Fruit fly (Drosophila melanogaster) whole organism, embryonic: ENCODE measurements around the gene CG42299.

Experiments used
- Abd-B ChIP-seq: fragments of 200-800 bp; sonication (Bioruptor generic); optimal IDR thresholded peaks from 2 replicates; lab custom pipeline; 2018; ENCODE audit warnings: missing biosample characterization, mild to moderate bottlenecking, missing genetic modification characterization, moderate library complexity
- BtbVII ChIP-seq: fragments of 200-800 bp; sonication (Bioruptor generic); optimal IDR thresholded peaks from 3 replicates; lab custom pipeline; 2017; ENCODE audit warnings: missing biosample characterization, mild to moderate bottlenecking, missing genetic modification characterization
- CG11456 ChIP-seq: fragments of 200-800 bp; sonication (Bioruptor generic); IDR thresholded peaks from 3 replicates; pipeline ENCODE4 v1.3.6; 2022; ENCODE audit warnings: missing biosample characterization, missing genetic modification characterization
- CG11560 ChIP-seq: fragments of 200-800 bp; sonication (Bioruptor generic); IDR thresholded peaks from 3 replicates; pipeline ENCODE4 v1.3.6; 2022; ENCODE audit warnings: missing biosample characterization, missing genetic modification characterization
- CG12391 ChIP-seq: fragments of 200-800 bp; sonication (Bioruptor generic); optimal IDR thresholded peaks from 3 replicates; lab custom pipeline; 2018; ENCODE audit warnings: missing biosample characterization, mild to moderate bottlenecking, missing genetic modification characterization, moderate library complexity
- CG13296 ChIP-seq: fragments of 200-800 bp; sonication (Bioruptor generic); optimal IDR thresholded peaks from 3 replicates; lab custom pipeline; 2018; ENCODE audit warnings: missing biosample characterization, mild to moderate bottlenecking, missing genetic modification characterization
- CG15696 ChIP-seq: fragments of 200-800 bp; sonication (Bioruptor generic); optimal IDR thresholded peaks from 2 replicates; lab custom pipeline; 2019; ENCODE audit warnings: missing biosample characterization, mild to moderate bottlenecking, missing genetic modification characterization, moderate library complexity
- CG17328 ChIP-seq: fragments of 200-800 bp; sonication (Bioruptor generic); IDR thresholded peaks from 2 replicates; pipeline ENCODE4 v1.3.6; 2022; ENCODE audit warnings: missing biosample characterization, missing genetic modification characterization
- CG17359 ChIP-seq: fragments of 200-800 bp; sonication (Bioruptor generic); optimal IDR thresholded peaks from 3 replicates; lab custom pipeline; 2018; ENCODE audit warnings: missing biosample characterization, mild to moderate bottlenecking, missing genetic modification characterization, moderate library complexity
- CG17568 ChIP-seq: fragments of 200-800 bp; sonication (Bioruptor generic); optimal IDR thresholded peaks from 2 replicates; lab custom pipeline; 2018; ENCODE audit warnings: missing biosample characterization, mild to moderate bottlenecking, missing genetic modification characterization, moderate library complexity
- CG17612 ChIP-seq: fragments of 200-800 bp; sonication (Bioruptor generic); IDR thresholded peaks from 2 replicates; pipeline ENCODE4 v1.3.6; 2022; ENCODE audit warnings: missing biosample characterization, missing genetic modification characterization
- CG2120 ChIP-seq: fragments of 200-800 bp; sonication (Bioruptor generic); optimal IDR thresholded peaks from 3 replicates; lab custom pipeline; 2016; ENCODE audit warnings: missing biosample characterization, missing genetic modification characterization
- CG2678 ChIP-seq: fragments of 200-800 bp; sonication (Bioruptor generic); optimal IDR thresholded peaks from 3 replicates; lab custom pipeline; 2019; ENCODE audit warnings: missing biosample characterization, mild to moderate bottlenecking, missing genetic modification characterization, moderate library complexity
- CG2712 ChIP-seq: fragments of 200-800 bp; optimal IDR thresholded peaks from 3 replicates; lab custom pipeline; 2019; ENCODE audit warnings: missing biosample characterization, mild to moderate bottlenecking, missing genetic modification characterization, moderate library complexity
- CG32767 ChIP-seq: fragments of 200-800 bp; sonication (Bioruptor generic); IDR thresholded peaks from 2 replicates; pipeline ENCODE4 v1.3.6; 2022; ENCODE audit warnings: missing biosample characterization, missing genetic modification characterization
- CG43689 ChIP-seq: fragments of 200-800 bp; sonication (Bioruptor generic); IDR thresholded peaks from 2 replicates; pipeline ENCODE4 v1.3.6; 2022; ENCODE audit warnings: missing biosample characterization, missing genetic modification characterization
- CG4404 ChIP-seq: fragments of 200-800 bp; sonication (Bioruptor generic); IDR thresholded peaks from 2 replicates; pipeline ENCODE4 v1.3.6; 2022; ENCODE audit warnings: missing biosample characterization, missing genetic modification characterization
- CG6654 ChIP-seq: fragments of 200-800 bp; sonication (Bioruptor generic); optimal IDR thresholded peaks from 2 replicates; lab custom pipeline; 2017; ENCODE audit warnings: missing biosample characterization, mild to moderate bottlenecking, missing genetic modification characterization
- CG6683 ChIP-seq: fragments of 200-800 bp; sonication (Bioruptor generic); optimal IDR thresholded peaks from 2 replicates; lab custom pipeline; 2017; ENCODE audit warnings: missing biosample characterization, mild to moderate bottlenecking, missing genetic modification characterization, missing genetic modification reagents
- CG6689 ChIP-seq: fragments of 200-800 bp; sonication (Bioruptor generic); IDR thresholded peaks from 2 replicates; pipeline ENCODE4 v1.3.6; 2022; ENCODE audit warnings: missing biosample characterization, missing genetic modification characterization
- CG6813 ChIP-seq: fragments of 200-800 bp; sonication (Bioruptor generic); optimal IDR thresholded peaks from 2 replicates; lab custom pipeline; 2017; ENCODE audit warnings: missing biosample characterization, missing genetic modification characterization, mild to moderate bottlenecking, moderate library complexity, missing genetic modification reagents
- CG7786 ChIP-seq: fragments of 200-800 bp; sonication (Bioruptor generic); optimal IDR thresholded peaks from 2 replicates; lab custom pipeline; 2016; ENCODE audit warnings: missing biosample characterization, missing genetic modification characterization
- CG8281 ChIP-seq: fragments of 200-800 bp; sonication (Bioruptor generic); optimal IDR thresholded peaks from 2 replicates; lab custom pipeline; 2018; ENCODE audit warnings: missing biosample characterization, mild to moderate bottlenecking, missing genetic modification characterization, moderate library complexity
- CG8944 ChIP-seq: fragments of 200-800 bp; sonication (Bioruptor generic); optimal IDR thresholded peaks from 3 replicates; lab custom pipeline; 2016; ENCODE audit warnings: missing biosample characterization, missing genetic modification characterization
- Camta ChIP-seq: fragments of 200-800 bp; sonication (Bioruptor generic); optimal IDR thresholded peaks from 2 replicates; lab custom pipeline; 2016; ENCODE audit warnings: missing biosample characterization, missing genetic modification characterization
- Deaf1 ChIP-seq: fragments of 200-800 bp; optimal IDR thresholded peaks from 3 replicates; lab custom pipeline; 2019; ENCODE audit warnings: missing biosample characterization, mild to moderate bottlenecking, missing genetic modification characterization, moderate library complexity
- Eip74EF ChIP-seq, 2 experiments: fragments of 200-800 bp in 1 of 2; fragments of >200 bp in 1 of 2; sonication (Bioruptor generic) in 1 of 2; optimal IDR thresholded peaks; 2 replicates each; lab custom pipeline; 2017 to 2019; ENCODE audit warnings: missing biosample characterization in 2 of 2, missing genetic modification characterization in 2 of 2, mild to moderate bottlenecking in 1 of 2, moderate library complexity in 1 of 2
- Fer1 ChIP-seq: fragments of 200-800 bp; sonication (Bioruptor generic); optimal IDR thresholded peaks from 2 replicates; lab custom pipeline; 2017; ENCODE audit warnings: missing biosample characterization, mild to moderate bottlenecking, missing genetic modification characterization
- GATAe ChIP-seq: fragments of 200-800 bp; sonication (Bioruptor generic); conservative IDR thresholded peaks from 2 replicates; pipeline ENCODE4 v1.3.6; 2022; ENCODE audit warnings: missing biosample characterization, missing genetic modification characterization
- MBD-R2 ChIP-seq: fragments of 200-800 bp; sonication (Bioruptor generic); IDR thresholded peaks from 2 replicates; pipeline ENCODE4 v1.3.6; 2022; ENCODE audit warnings: missing biosample characterization, missing genetic modification characterization
- MTF-1 ChIP-seq: fragments of 200-800 bp; sonication (Bioruptor generic); optimal IDR thresholded peaks from 2 replicates; lab custom pipeline; 2018; ENCODE audit warnings: missing biosample characterization, mild to moderate bottlenecking, missing genetic modification characterization, borderline replicate concordance
- Nf-YB ChIP-seq: fragments of 200-800 bp; sonication (Bioruptor generic); optimal IDR thresholded peaks from 3 replicates; lab custom pipeline; 2019; ENCODE audit warnings: missing biosample characterization, mild to moderate bottlenecking, missing genetic modification characterization, moderate library complexity
- Ptx1 ChIP-seq: fragments of 200-800 bp; sonication (Bioruptor generic); IDR thresholded peaks from 2 replicates; pipeline ENCODE4 v1.3.6; 2022; ENCODE audit warnings: missing biosample characterization, missing genetic modification characterization
- Side ChIP-seq: fragments of 200-800 bp; sonication (Bioruptor generic); optimal IDR thresholded peaks from 2 replicates; lab custom pipeline; 2016; ENCODE audit warnings: missing biosample characterization, missing genetic modification characterization
- Ssrp ChIP-seq: fragments of 200-800 bp; sonication (Bioruptor generic); optimal IDR thresholded peaks from 2 replicates; lab custom pipeline; 2018; ENCODE audit warnings: missing biosample characterization, mild to moderate bottlenecking, missing genetic modification characterization, moderate library complexity
- Vsx1 ChIP-seq: fragments of 200-800 bp; sonication (Bioruptor generic); optimal IDR thresholded peaks from 2 replicates; lab custom pipeline; 2017; ENCODE audit warnings: missing biosample characterization, mild to moderate bottlenecking, missing genetic modification characterization, missing genetic modification reagents
- Xrp1 ChIP-seq: fragments of 200-800 bp; sonication (Bioruptor generic); IDR thresholded peaks from 2 replicates; pipeline ENCODE4 v1.3.6; 2022; ENCODE audit warnings: missing biosample characterization, missing genetic modification characterization
- chif ChIP-seq, 2 experiments: fragments of 200-800 bp; sonication (Bioruptor generic); optimal IDR thresholded peaks; 3 replicates each; lab custom pipeline; 2016; ENCODE audit warnings: missing biosample characterization in 2 of 2, missing genetic modification characterization in 2 of 2
- ci ChIP-seq: fragments of 200-800 bp; sonication (Bioruptor generic); IDR thresholded peaks from 3 replicates; pipeline ENCODE4 v1.3.6; 2022; ENCODE audit warnings: missing biosample characterization, missing genetic modification characterization
- dmrt99B ChIP-seq: fragments of 200-800 bp; sonication (Bioruptor generic); optimal IDR thresholded peaks from 2 replicates; lab custom pipeline; 2018; ENCODE audit warnings: missing biosample characterization, mild to moderate bottlenecking, missing genetic modification characterization, moderate library complexity
- dpn ChIP-seq, 2 experiments: fragments of 200-800 bp; sonication (Bioruptor generic); optimal IDR thresholded peaks; 3 replicates each; lab custom pipeline; 2016; ENCODE audit warnings: missing biosample characterization in 2 of 2, missing genetic modification characterization in 2 of 2
- ems ChIP-seq: fragments of 200-800 bp; sonication (Bioruptor generic); optimal IDR thresholded peaks from 3 replicates; lab custom pipeline; 2016; ENCODE audit warnings: missing biosample characterization, missing genetic modification characterization
- gcm2 ChIP-seq: fragments of 200-800 bp; sonication (Bioruptor generic); optimal IDR thresholded peaks from 2 replicates; lab custom pipeline; 2016; ENCODE audit warnings: missing biosample characterization, missing genetic modification characterization
- jing ChIP-seq: fragments of 200-800 bp; sonication (Bioruptor generic); optimal IDR thresholded peaks from 2 replicates; lab custom pipeline; 2018; ENCODE audit warnings: missing biosample characterization, mild to moderate bottlenecking, missing genetic modification characterization
- ken ChIP-seq: fragments of 200-800 bp; sonication (Bioruptor generic); IDR thresholded peaks from 3 replicates; pipeline ENCODE4 v1.3.6; 2022; ENCODE audit warnings: missing biosample characterization, missing genetic modification characterization
- klu ChIP-seq: fragments of 200-800 bp; sonication (Bioruptor generic); IDR thresholded peaks from 2 replicates; pipeline ENCODE4 v1.3.6; 2022; ENCODE audit warnings: missing biosample characterization, missing genetic modification characterization
- phol ChIP-seq: fragments of 200-800 bp; sonication (Bioruptor generic); optimal IDR thresholded peaks from 3 replicates; lab custom pipeline; 2018; ENCODE audit warnings: missing biosample characterization, mild to moderate bottlenecking, missing genetic modification characterization, moderate library complexity
- row ChIP-seq: fragments of 200-800 bp; sonication (Bioruptor generic); IDR thresholded peaks from 3 replicates; pipeline ENCODE4 v1.3.6; 2022; ENCODE audit warnings: missing biosample characterization, missing genetic modification characterization
- sisA ChIP-seq: fragments of 200-800 bp; sonication (Bioruptor generic); IDR thresholded peaks from 2 replicates; pipeline ENCODE4 v1.3.6; 2022; ENCODE audit warnings: missing biosample characterization, missing genetic modification characterization
- zen ChIP-seq: fragments of 200-800 bp; sonication (Bioruptor generic); optimal IDR thresholded peaks from 3 replicates; lab custom pipeline; 2018; ENCODE audit warnings: missing biosample characterization, mild to moderate bottlenecking, missing genetic modification characterization, moderate library complexity

CG42299 gene

DNA sequence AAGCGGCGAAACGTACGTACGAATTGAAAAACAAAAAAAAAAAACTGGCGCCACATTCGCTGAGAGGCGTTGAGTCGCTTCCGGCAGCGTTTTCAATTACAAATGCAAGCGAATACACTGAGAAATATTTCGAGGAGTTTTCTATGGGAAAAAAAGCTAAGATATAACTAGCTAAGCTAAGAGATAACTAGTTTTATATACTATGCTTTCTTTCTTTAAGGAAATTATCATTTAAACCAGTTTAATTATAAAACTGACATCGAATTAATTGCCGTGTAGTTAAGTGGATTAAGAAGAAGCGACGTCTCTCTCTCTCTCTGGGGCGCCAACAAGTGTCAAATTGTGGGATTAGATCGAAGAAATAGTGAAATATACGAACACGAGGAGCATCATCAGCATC lies 39.9 kb upstream of the CG42299 start (continued):
- TF ChIP-seq CG11560 (tag; lab: Robert Waterston, UW) (peak; percentile 23; the same call in 1 of the 3 replicates), CG2712 (peak; percentile 79), BtbVII (GFP tag; lab: Kevin White, UChicago) (peak; percentile 20), Vsx1 (GFP tag; lab: Kevin White, UChicago) (no peak), ems (GFP tag; lab: Kevin White, UChicago) (peak; percentile 11), CG32767 (0 out of 2 replicates have a peak, but pooled peaks have one; percentile 44), CG8944 (GFP tag; lab: Kevin White, UChicago) (peak; percentile 30), CG17328 (GFP tag; lab: Robert Waterston, UW) (peak; percentile 61; the same call in 1 of the 2 replicates), zen (tag; lab: Kevin White, UChicago) (peak; percentile 30), MTF-1 (peak; percentile 4), CG15696 (peak; percentile 38), CG6813 (GFP tag; lab: Kevin White, UChicago) (peak; percentile 34), chif (GFP tag; optimal IDR thresholded peaks at IDR 0.05; lab: Kevin White, UChicago) (peak; percentile 48 to 51), CG6683 (GFP tag; lab: Kevin White, UChicago) (no peak), CG8281 (peak; percentile 11), dpn (GFP tag; optimal IDR thresholded peaks at IDR 0.05; lab: Kevin White, UChicago) (peak; percentile 34 to 53), MBD-R2 (GFP tag; lab: Robert Waterston, UW) (no peak), Eip74EF (GFP tag; optimal IDR thresholded peaks at IDR 0.05; lab: Kevin White, UChicago) (peak in 1 of 2 experiments; percentile 61), GATAe (GFP tag; lab: Robert Waterston, UW) (no peak), row (peak; percentile 59), Abd-B (peak; percentile 49), CG43689 (0 out of 2 replicates have a peak, but pooled peaks have one; percentile 35), Nf-YB (GFP tag; lab: Kevin White, UChicago) (peak; percentile 26), Fer1 (GFP tag; lab: Kevin White, UChicago) (peak; percentile 29), CG7786 (GFP tag; lab: Kevin White, UChicago) (peak; percentile 6), CG12391 (tag; lab: Kevin White, UChicago) (peak; percentile 73), ken (peak; percentile 57; the same call in 1 of the 3 replicates), klu (0 out of 2 replicates have a peak, but pooled peaks have one; percentile 23), CG17359 (tag; lab: Kevin White, UChicago) (peak; percentile 74), Xrp1 (GFP tag; lab: Robert Waterston, UW) (peak; percentile 65; the same call in 1 of the 2 replicates), gcm2 (GFP tag; lab: Kevin White, UChicago) (peak; percentile 20), CG13296 (peak; percentile 2), jing (peak; percentile 19), dmrt99B (tag; lab: Kevin White, UChicago) (peak; percentile 77), CG17612 (GFP tag; lab: Robert Waterston, UW) (no peak), Ptx1 (GFP tag; lab: Robert Waterston, UW) (peak; percentile 63), CG2120 (GFP tag; lab: Kevin White, UChicago) (peak; percentile 27), CG17568 (GFP tag; lab: Kevin White, UChicago) (peak; percentile 11), sisA (GFP tag; lab: Robert Waterston, UW) (peak; percentile 65), CG6689 (GFP tag; lab: Robert Waterston, UW) (peak; percentile 71), phol (tag; lab: Kevin White, UChicago) (peak; percentile 75), Ssrp (tag; lab: Kevin White, UChicago) (peak; percentile 64), CG2678 (tag; lab: Kevin White, UChicago) (peak; percentile 71), CG4404 (GFP tag; lab: Robert Waterston, UW) (no peak), Camta (GFP tag; lab: Kevin White, UChicago) (peak; percentile 10), Deaf1 (tag; lab: Kevin White, UChicago) (peak; percentile 16), CG6654 (no peak), Side (GFP tag; lab: Kevin White, UChicago) (no peak), CG11456 (GFP tag; lab: Robert Waterston, UW) (no peak), ci (GFP tag; lab: Robert Waterston, UW) (peak; percentile 75; the same call in 2 of the 3 replicates)
